Fruit fly (Drosophila melanogaster): ENCODE results near the gene RnpS1.

RnpS1 gene

dm6 chr3R:9555334-9555974, 3.6 kb downstream of the RnpS1 start, which contains the start of the genes CG9386 and BckdhA (continued):
- 0 out of 2 replicates have a peak, but pooled peaks have one; percentile 24 for TF ChIP-seq Taf1 (GFP tag; IDR thresholded peaks at IDR 0.05)
- peak; percentile 69 for TF ChIP-seq Bgb (GFP tag; IDR thresholded peaks at IDR 0.05; ENCODE audit: partially characterized antibody)
- TF ChIP-seq pzg (GFP tag; optimal IDR thresholded peaks at IDR 0.05): peak; percentile 55
- no peak for TF ChIP-seq CG6254 (GFP tag; optimal IDR thresholded peaks at IDR 0.05)
- peak; percentile 2 for TF ChIP-seq CG18011 (GFP tag; optimal IDR thresholded peaks at IDR 0.05)
- TF ChIP-seq CG4360 (GFP tag; IDR thresholded peaks at IDR 0.05): no peak
- TF ChIP-seq Bdp1 (GFP tag; optimal IDR thresholded peaks at IDR 0.05): peak; percentile 23
- TF ChIP-seq CG7271 (tag; optimal IDR thresholded peaks at IDR 0.05): no peak
- peak; percentile 0 for TF ChIP-seq CG5245 (GFP tag; optimal IDR thresholded peaks at IDR 0.05)
- no peak for TF ChIP-seq CG12071 (GFP tag; optimal IDR thresholded peaks at IDR 0.05)
- no peak for TF ChIP-seq sim (GFP tag; IDR thresholded peaks at IDR 0.05)
- peak; percentile 53; the same call in 1 of the 3 replicates for TF ChIP-seq ci (GFP tag; IDR thresholded peaks at IDR 0.05)
- TF ChIP-seq CG7786 (GFP tag; optimal IDR thresholded peaks at IDR 0.05): peak; percentile 16
- peak; percentile 50; the same call in 1 of the 2 replicates for TF ChIP-seq CG42726 (GFP tag; IDR thresholded peaks at IDR 0.05; ENCODE audit: partially characterized antibody)
- peak; percentile 67 for TF ChIP-seq Meics (GFP tag; optimal IDR thresholded peaks at IDR 0.05)
- peak; percentile 50 for TF ChIP-seq CG12155 (GFP tag; optimal IDR thresholded peaks at IDR 0.05)
- peak; percentile 47 for TF ChIP-seq CG4424 (GFP tag; optimal IDR thresholded peaks at IDR 0.05)
- TF ChIP-seq CG31441 (GFP tag; IDR thresholded peaks at IDR 0.05): peak; percentile 52; the same call in 1 of the 2 replicates
- TF ChIP-seq Camta (GFP tag; optimal IDR thresholded peaks at IDR 0.05): no peak
- peak; percentile 60 for TF ChIP-seq Max (GFP tag; optimal IDR thresholded peaks at IDR 0.05)
- no peak for TF ChIP-seq pb (GFP tag; optimal IDR thresholded peaks at IDR 0.05)
- TF ChIP-seq wek (GFP tag; optimal IDR thresholded peaks at IDR 0.05): no peak
- TF ChIP-seq bbx (GFP tag; IDR thresholded peaks at IDR 0.05; ENCODE audit: partially characterized antibody): peak; percentile 41; the same call in 1 of the 2 replicates
- peak; percentile 62 for TF ChIP-seq CG32532 (GFP tag; IDR thresholded peaks at IDR 0.05)
- peak; percentile 57; the same call in 2 of the 3 replicates for TF ChIP-seq CG11456 (GFP tag; IDR thresholded peaks at IDR 0.05)
- peak; percentile 43; the same call in 1 of the 2 replicates for TF ChIP-seq Ada2b (GFP tag; IDR thresholded peaks at IDR 0.05)
- TF ChIP-seq jumu (GFP tag; optimal IDR thresholded peaks at IDR 0.05): peak; percentile 30
- TF ChIP-seq CG8765 (GFP tag; IDR thresholded peaks at IDR 0.05): 0 out of 2 replicates have a peak, but pooled peaks have one; percentile 14
- peak; percentile 95 for TF ChIP-seq Ets65A (GFP tag)
- TF ChIP-seq CkIIα-i1 (GFP tag; IDR thresholded peaks at IDR 0.05): no peak
- no peak for TF ChIP-seq CG7928 (GFP tag; optimal IDR thresholded peaks at IDR 0.05)
- peak; percentile 53 for TF ChIP-seq ems (GFP tag; optimal IDR thresholded peaks at IDR 0.05)
- TF ChIP-seq gsb (GFP tag; IDR thresholded peaks at IDR 0.05): no peak
- no peak for TF ChIP-seq CG1792 (GFP tag; optimal IDR thresholded peaks at IDR 0.05)
- no peak for TF ChIP-seq slou (GFP tag; optimal IDR thresholded peaks at IDR 0.05)
- TF ChIP-seq Mad (GFP tag; optimal IDR thresholded peaks at IDR 0.05): peak; percentile 40
- no peak for TF ChIP-seq eve (GFP tag; optimal IDR thresholded peaks at IDR 0.05)
- peak; percentile 42 for TF ChIP-seq CG10147 (GFP tag; optimal IDR thresholded peaks at IDR 0.05)
- TF ChIP-seq ro (GFP tag; IDR thresholded peaks at IDR 0.05): no peak
- TF ChIP-seq CG4328 (GFP tag; optimal IDR thresholded peaks at IDR 0.05): peak; percentile 52
- TF ChIP-seq CHES-1-like (GFP tag; optimal IDR thresholded peaks at IDR 0.05): peak; percentile 61
- TF ChIP-seq CG10462 (GFP tag; optimal IDR thresholded peaks at IDR 0.05): no peak
- no peak for TF ChIP-seq Hey (tag; optimal IDR thresholded peaks at IDR 0.05)
- no peak for TF ChIP-seq usp (GFP tag; optimal IDR thresholded peaks at IDR 0.05)
- no peak for TF ChIP-seq ap (GFP tag; IDR thresholded peaks at IDR 0.05)
- no peak for TF ChIP-seq CG15073 (GFP tag; optimal IDR thresholded peaks at IDR 0.05)
- no peak for TF ChIP-seq org-1 (GFP tag; optimal IDR thresholded peaks at IDR 0.05)
- no peak for TF ChIP-seq CG2875 (GFP tag; optimal IDR thresholded peaks at IDR 0.05)
- peak; percentile 73 for TF ChIP-seq CoRest (tag; optimal IDR thresholded peaks at IDR 0.05)
- TF ChIP-seq pfk (GFP tag; optimal IDR thresholded peaks at IDR 0.05): no peak
